Fruit fly (Drosophila melanogaster): ENCODE results near the gene CG4613.

DNA sequence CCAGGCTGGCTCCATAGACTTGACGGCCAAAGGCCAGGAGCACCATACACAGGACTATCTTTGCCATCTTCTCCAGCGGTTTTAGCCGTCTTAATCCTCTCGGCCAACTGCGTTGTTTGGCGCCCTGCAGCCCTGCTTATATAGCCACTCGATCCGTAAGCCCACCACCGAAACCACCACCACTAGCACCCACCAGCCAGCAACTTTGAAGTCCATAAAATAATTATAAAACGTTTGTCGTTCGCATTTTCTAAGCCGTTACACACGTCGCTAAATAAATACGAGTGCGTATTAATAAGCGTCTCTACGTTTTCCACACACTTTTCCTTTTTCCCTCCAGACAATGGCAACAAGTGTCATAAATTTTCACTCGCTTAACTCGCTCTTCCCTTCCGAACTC is 39.2 kb upstream of the CG4613 start, which contains the start of gene Lk:
- TF ChIP-seq Hr38 (GFP tag; optimal IDR thresholded peaks at IDR 0.05): no peak
- TF ChIP-seq CG1621 (tag; optimal IDR thresholded peaks at IDR 0.05): no peak
- TF ChIP-seq pdm3 (GFP tag; optimal IDR thresholded peaks at IDR 0.05): no peak
- TF ChIP-seq cyc (GFP tag; optimal IDR thresholded peaks at IDR 0.05): no peak
- TF ChIP-seq achi (GFP tag; optimal IDR thresholded peaks at IDR 0.05): no peak
- no peak for TF ChIP-seq CG8632 (GFP tag; optimal IDR thresholded peaks at IDR 0.05)
- TF ChIP-seq Sox102F (GFP tag; optimal IDR thresholded peaks at IDR 0.05): no peak
- TF ChIP-seq CG16779 (tag; optimal IDR thresholded peaks at IDR 0.05): no peak
- TF ChIP-seq CG11294 (GFP tag; IDR thresholded peaks at IDR 0.05): no peak
- TF ChIP-seq Sox14 (GFP tag; optimal IDR thresholded peaks at IDR 0.05): no peak
- TF ChIP-seq topi (GFP tag; optimal IDR thresholded peaks at IDR 0.05): no peak

Measured in whole organism, prepupa.